Worm (Caenorhabditis elegans): ENCODE results near the gene srg-46.

srg-46 gene

ce11 chrV:13327463-13327862 lies 36.1 kb upstream of the srg-46 start, which contains the start of gene str-37:
TSS of gene str-37 (plus strand) at chrV:13327763.
- TF ChIP-seq nhr-129 (tag; optimal IDR thresholded peaks at IDR 0.05), result no peak

DNA sequence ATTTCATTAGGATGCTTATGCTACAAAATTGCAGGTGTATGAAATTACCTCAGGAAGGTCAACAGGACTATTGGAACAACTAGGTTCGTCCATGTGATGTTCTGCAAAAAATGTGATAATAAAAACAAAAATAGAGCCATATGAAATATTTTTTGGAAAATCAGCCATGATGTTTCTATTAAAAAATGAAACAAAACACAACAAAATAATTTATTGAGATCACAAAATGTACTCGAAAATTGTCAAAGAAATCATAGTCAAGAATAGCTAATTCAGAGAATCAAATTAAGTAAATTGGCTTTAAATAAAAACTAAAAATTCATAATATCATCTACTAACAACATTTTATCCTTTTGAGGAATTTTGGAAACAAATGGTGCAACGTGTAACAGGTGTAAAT lies 32.6 kb upstream of the srg-46 start, which contains the start of gene nhr-129:
Gene nhr-129 (minus strand): TSS at position 101 of the 400 bp plus-strand sequence.
- TF ChIP-seq nhr-129 (tag; optimal IDR thresholded peaks at IDR 0.05), result no peak
- TF ChIP-seq ztf-1 (GFP tag; conservative IDR thresholded peaks at IDR 0.05), result no peak
- TF ChIP-seq R02D3.7 (tag; optimal IDR thresholded peaks at IDR 0.05), result no peak
- TF ChIP-seq crh-2 (tag; optimal IDR thresholded peaks at IDR 0.05), result no peak
- no peak for TF ChIP-seq nhr-11 (tag; optimal IDR thresholded peaks at IDR 0.05)
- no peak for TF ChIP-seq nhr-6 (tag; optimal IDR thresholded peaks at IDR 0.05)
- no peak for TF ChIP-seq zag-1 (tag; optimal IDR thresholded peaks at IDR 0.05)
- no peak for TF ChIP-seq nhr-77 (tag; optimal IDR thresholded peaks at IDR 0.05)
- TF ChIP-seq ztf-11 (tag; optimal IDR thresholded peaks at IDR 0.05), result no peak

- TF ChIP-seq nhr-21 (tag; optimal IDR thresholded peaks at IDR 0.05) (no peak), elt-3 (tag; optimal IDR thresholded peaks at IDR 0.05) (no peak), alr-1 (tag; optimal IDR thresholded peaks at IDR 0.05) (no peak), ceh-16 (tag; optimal IDR thresholded peaks at IDR 0.05) (peak; percentile 66), blmp-1 (tag; optimal IDR thresholded peaks at IDR 0.05; ENCODE audit: insufficient read depth) (no peak), skn-1 (tag; optimal IDR thresholded peaks at IDR 0.05) (no peak), fos-1 (tag; optimal IDR thresholded peaks at IDR 0.05) (peak; percentile 65), nhr-23 (tag; optimal IDR thresholded peaks at IDR 0.05) (peak; percentile 80), sem-4 (tag; optimal IDR thresholded peaks at IDR 0.05) (no peak), ceh-82 (tag; optimal IDR thresholded peaks at IDR 0.05) (no peak), elt-1 (tag; optimal IDR thresholded peaks at IDR 0.05) (peak; percentile 92), sma-9 (GFP tag; optimal IDR thresholded peaks at IDR 0.05) (peak; percentile 80), sma-9 (tag; optimal IDR thresholded peaks at IDR 0.05) (no peak)
Measured at ce11 chrV:13333386-13334180, 29.9 kb upstream of the srg-46 start, which contains the start of gene nhr-168. TSS of gene nhr-168 (minus strand) at chrV:13333871.

DNA sequence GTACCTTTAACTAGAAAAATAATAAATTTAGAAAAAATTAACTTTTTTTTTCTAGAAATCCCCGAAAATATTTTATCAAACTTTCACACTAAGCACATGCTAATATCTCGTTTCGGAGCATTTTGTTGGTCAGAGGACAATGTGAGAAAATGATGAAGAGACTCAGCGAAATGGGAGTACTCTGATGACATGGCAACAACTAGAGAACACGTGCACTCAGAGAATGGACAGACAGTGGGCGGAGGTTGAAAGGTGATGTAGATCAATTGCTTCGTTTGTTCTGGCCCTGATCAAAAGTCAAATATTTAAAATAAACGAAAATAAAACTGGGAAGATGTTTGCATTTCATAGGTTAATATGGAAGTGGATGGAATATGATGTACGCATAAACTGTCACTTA lies 29.1 kb upstream of the srg-46 start:
- TF ChIP-seq snpc-4 (tag; optimal IDR thresholded peaks at IDR 0.05) (no peak), sma-9 (GFP tag; optimal IDR thresholded peaks at IDR 0.05) (peak; percentile 68), sma-9 (tag; optimal IDR thresholded peaks at IDR 0.05) (no peak)

DNA sequence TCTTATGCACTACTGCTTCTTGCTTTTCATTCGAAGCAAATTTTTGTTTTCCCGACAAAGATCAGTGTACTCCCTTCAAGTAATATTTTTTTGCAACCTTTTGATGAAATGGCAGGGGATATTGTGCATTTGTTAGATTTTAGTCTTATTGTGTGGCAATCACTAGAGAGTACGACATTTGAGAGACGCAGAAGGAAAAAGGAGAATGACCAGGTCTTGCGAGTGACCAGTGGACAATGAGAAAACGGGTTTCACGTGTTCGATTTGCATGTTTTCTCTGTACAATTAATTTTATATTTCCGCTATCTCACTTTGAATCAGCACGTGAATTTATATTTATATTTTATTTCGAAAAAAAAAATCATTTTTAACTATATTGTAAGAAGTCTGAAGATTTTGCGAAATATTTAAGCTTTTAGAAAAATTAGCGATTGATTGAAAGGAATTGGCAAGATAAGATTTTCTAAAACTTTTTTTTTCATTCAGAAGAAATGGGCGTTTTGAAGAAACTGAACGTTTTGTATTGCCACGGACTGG lies 27.6 kb upstream of the srg-46 start, which contains the start of gene C50B6.9:
Gene C50B6.9 (plus strand): TSS at position 487 of the 537 bp plus-strand sequence.
- no peak for TF ChIP-seq nhr-12 (tag; optimal IDR thresholded peaks at IDR 0.05)
- no peak for TF ChIP-seq fos-1 (tag; optimal IDR thresholded peaks at IDR 0.05)
- TF ChIP-seq F13H6.1 (tag; optimal IDR thresholded peaks at IDR 0.05), result peak; percentile 3

ce11 chrV:13338037-13338436 lies 25.5 kb upstream of the srg-46 start:
- TF ChIP-seq C34F6.9 (tag; optimal IDR thresholded peaks at IDR 0.05) (no peak), lin-13 (GFP tag; optimal IDR thresholded peaks at IDR 0.05) (no peak), ama-1 (optimal IDR thresholded peaks at IDR 0.05) (no peak), sma-3 (GFP tag; optimal IDR thresholded peaks at IDR 0.05) (no peak), ceh-82 (tag; optimal IDR thresholded peaks at IDR 0.05) (no peak), ceh-16 (tag; optimal IDR thresholded peaks at IDR 0.05) (no peak), sem-4 (tag; optimal IDR thresholded peaks at IDR 0.05) (no peak), zag-1 (tag; optimal IDR thresholded peaks at IDR 0.05) (no peak), nhr-12 (tag; optimal IDR thresholded peaks at IDR 0.05) (no peak), nhr-25 (tag; optimal IDR thresholded peaks at IDR 0.05) (no peak), nhr-21 (tag; optimal IDR thresholded peaks at IDR 0.05) (no peak), unc-39 (tag; optimal IDR thresholded peaks at IDR 0.05) (no peak), lin-39 (tag; optimal IDR thresholded peaks at IDR 0.05) (no peak), nhr-6 (tag; optimal IDR thresholded peaks at IDR 0.05) (no peak)
